Fruit fly (Drosophila melanogaster) S2 (cell line): ENCODE results near the gene kibra.

Source experiments
- CG8478 ChIP-seq: fragments of >200 bp; optimal IDR thresholded peaks from 2 replicates; lab custom pipeline; 2018
- CTCF ChIP-seq, 2 experiments: fragments of >200 bp; optimal IDR thresholded peaks; 2 replicates each; lab custom pipeline; 2018

DNA sequence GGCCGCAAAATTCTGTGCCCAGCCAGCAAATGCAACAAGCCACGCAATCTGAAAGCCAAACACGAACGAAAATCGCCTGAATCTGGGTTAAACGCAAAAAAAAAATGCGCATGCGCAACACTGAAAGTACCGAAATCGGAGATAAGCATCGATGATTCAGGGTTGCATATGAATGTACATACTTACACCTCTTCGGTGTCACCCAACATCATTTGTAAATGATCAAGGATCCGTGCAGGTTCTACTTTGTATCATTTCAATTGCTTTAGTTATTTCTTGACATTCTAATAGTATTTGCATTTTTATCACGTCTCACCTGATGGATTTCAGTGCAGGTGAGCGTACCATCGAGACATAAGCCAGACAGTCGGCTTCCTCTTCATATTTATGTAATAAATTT lies 47.0 kb downstream of the kibra start:
- TF ChIP-seq CG8478 (lab: Kevin White, UChicago) (no peak), CTCF (optimal IDR thresholded peaks at IDR 0.05; lab: Kevin White, UChicago) (no peak)
